Fruit fly (Drosophila melanogaster): Measurements from ENCODE around the gene Pcp.

- no peak for TF ChIP-seq CG8478 (optimal IDR thresholded peaks at IDR 0.05)
- TF ChIP-seq CTCF (optimal IDR thresholded peaks at IDR 0.05): no peak
Observed at dm6 chr2L:7005489-7005888, 16.0 kb upstream of the Pcp start.
